Fruit fly (Drosophila melanogaster): Measurements from ENCODE around the gene Atg2.

dm6 chr3L:2780711-2781110 lies 6.6 kb downstream of the Atg2 start, which contains the start of gene mRpS35:
- peak; percentile 23 for TF ChIP-seq fkh (GFP tag; optimal IDR thresholded peaks at IDR 0.05)
- no peak for TF ChIP-seq dsx (GFP tag; optimal IDR thresholded peaks at IDR 0.05; ENCODE audit: poor library complexity, severe bottlenecking)
- no peak for TF ChIP-seq Blimp-1 (GFP tag; optimal IDR thresholded peaks at IDR 0.05)
- TF ChIP-seq CG10631 (GFP tag; optimal IDR thresholded peaks at IDR 0.05), result no peak
- no peak for TF ChIP-seq eg (GFP tag; IDR thresholded peaks at IDR 0.05)
- no peak for TF ChIP-seq Ets96B (tag; optimal IDR thresholded peaks at IDR 0.05)
- TF ChIP-seq CG34406 (GFP tag; optimal IDR thresholded peaks at IDR 0.05), result no peak
- TF ChIP-seq CG8319 (GFP tag; optimal IDR thresholded peaks at IDR 0.05), result no peak
- TF ChIP-seq CG32006 (GFP tag; optimal IDR thresholded peaks at IDR 0.05), result no peak
